Worm (Caenorhabditis elegans): ENCODE data around the gene F49H12.3.

DNA sequence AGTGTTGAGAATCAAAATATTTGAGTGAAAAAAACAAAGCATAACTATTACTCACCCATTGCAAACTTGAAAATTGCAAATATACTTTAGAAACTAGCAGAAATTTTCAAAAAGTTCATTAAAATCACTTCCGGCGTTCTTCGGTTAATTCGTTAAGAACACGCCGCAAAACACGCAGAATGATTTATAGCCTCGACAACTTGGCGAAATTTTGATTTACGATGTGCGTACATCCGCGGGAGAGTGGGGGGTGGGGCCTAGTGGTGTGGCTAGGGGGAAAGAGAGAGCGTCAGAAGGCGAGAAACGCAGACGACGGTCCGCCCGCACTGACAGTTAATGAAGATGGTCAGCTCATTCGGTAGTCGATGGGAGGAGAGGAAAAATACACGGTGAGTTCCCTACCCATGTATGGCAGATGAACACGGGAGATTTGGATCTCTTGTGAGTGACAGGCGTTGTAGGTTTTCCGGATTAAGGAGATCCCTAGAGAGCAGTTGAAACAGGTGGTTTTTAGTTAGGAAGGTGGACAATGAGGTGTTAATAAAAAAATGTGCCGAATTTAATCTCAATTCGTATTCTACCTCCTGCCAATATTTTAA lies 38.0 kb upstream of the F49H12.3 start, which contains the start of gene igcm-4:
- TF ChIP-seq jun-1 (tag; optimal IDR thresholded peaks at IDR 0.05) (no peak), ces-1 (GFP tag; optimal IDR thresholded peaks at IDR 0.05) (no peak), vab-15 (tag; optimal IDR thresholded peaks at IDR 0.05) (no peak), sptf-1 (tag; optimal IDR thresholded peaks at IDR 0.05) (no peak), nhr-76 (tag; optimal IDR thresholded peaks at IDR 0.05) (no peak), egl-27 (tag; optimal IDR thresholded peaks at IDR 0.05) (no peak), ama-1 (optimal IDR thresholded peaks at IDR 0.05) (no peak), fos-1 (tag; optimal IDR thresholded peaks at IDR 0.05) (no peak), ztf-4 (tag; optimal IDR thresholded peaks at IDR 0.05) (no peak)
